Fruit fly (Drosophila melanogaster) whole organism, embryonic: ENCODE data around the gene CG7646.

Source experiments
- Blimp-1 ChIP-seq: fragments of 200-800 bp; sonication (Bioruptor generic); optimal IDR thresholded peaks from 3 replicates; lab custom pipeline; 2018; ENCODE audit warnings: missing biosample characterization, missing genetic modification characterization, mild to moderate bottlenecking, moderate library complexity, missing genetic modification reagents
- CG10654 ChIP-seq: fragments of 200-800 bp; sonication (Bioruptor generic); optimal IDR thresholded peaks from 2 replicates; lab custom pipeline; 2016; ENCODE audit warnings: missing biosample characterization, missing genetic modification characterization
- CG10959 ChIP-seq: fragments of 200-800 bp; sonication (Bioruptor generic); IDR thresholded peaks from 2 replicates; pipeline ENCODE4 v1.3.6; 2022; ENCODE audit warnings: missing biosample characterization, missing genetic modification characterization
- CG13894 ChIP-seq: fragments of 200-800 bp; sonication (Bioruptor generic); optimal IDR thresholded peaks from 3 replicates; lab custom pipeline; 2018; ENCODE audit warnings: missing biosample characterization, mild to moderate bottlenecking, missing genetic modification characterization, moderate library complexity
- CG14860 ChIP-seq: fragments of 200-800 bp; sonication (Bioruptor generic); IDR thresholded peaks from 3 replicates; pipeline ENCODE4 v1.3.6; 2022; ENCODE audit warnings: missing biosample characterization, missing genetic modification characterization; ENCODE audit not compliant: partially characterized antibody
- CG15601 ChIP-seq: fragments of 200-800 bp; sonication (Bioruptor generic); optimal IDR thresholded peaks from 3 replicates; lab custom pipeline; 2019; ENCODE audit warnings: missing biosample characterization, mild to moderate bottlenecking, missing genetic modification characterization, moderate library complexity
- CG1603 ChIP-seq: fragments of 200-800 bp; sonication (Bioruptor generic); optimal IDR thresholded peaks from 2 replicates; lab custom pipeline; 2019; ENCODE audit warnings: missing biosample characterization, mild to moderate bottlenecking, missing genetic modification characterization, moderate library complexity
- CG16813 ChIP-seq: fragments of 200-800 bp; sonication (Bioruptor generic); IDR thresholded peaks from 3 replicates; pipeline ENCODE4 v1.3.6; 2022; ENCODE audit warnings: missing biosample characterization, missing genetic modification characterization; ENCODE audit not compliant: partially characterized antibody
- CG2678 ChIP-seq: fragments of 200-800 bp; sonication (Bioruptor generic); optimal IDR thresholded peaks from 3 replicates; lab custom pipeline; 2019; ENCODE audit warnings: missing biosample characterization, mild to moderate bottlenecking, missing genetic modification characterization, moderate library complexity
- CG43689 ChIP-seq: fragments of 200-800 bp; sonication (Bioruptor generic); IDR thresholded peaks from 2 replicates; pipeline ENCODE4 v1.3.6; 2022; ENCODE audit warnings: missing biosample characterization, missing genetic modification characterization
- CG6683 ChIP-seq: fragments of 200-800 bp; sonication (Bioruptor generic); optimal IDR thresholded peaks from 2 replicates; lab custom pipeline; 2017; ENCODE audit warnings: missing biosample characterization, mild to moderate bottlenecking, missing genetic modification characterization, missing genetic modification reagents
- CG8388 ChIP-seq: fragments of 200-800 bp; sonication (Bioruptor generic); optimal IDR thresholded peaks from 2 replicates; lab custom pipeline; 2019; ENCODE audit warnings: missing biosample characterization, mild to moderate bottlenecking, missing genetic modification characterization, moderate library complexity
- CHES-1-like ChIP-seq: fragments of 200-800 bp; sonication (Bioruptor generic); optimal IDR thresholded peaks from 2 replicates; lab custom pipeline; 2016; ENCODE audit warnings: missing biosample characterization, missing genetic modification characterization
- D19A ChIP-seq: fragments of 200-800 bp; optimal IDR thresholded peaks from 3 replicates; lab custom pipeline; 2019; ENCODE audit warnings: missing biosample characterization, mild to moderate bottlenecking, missing genetic modification characterization, moderate library complexity
- Dbx ChIP-seq: fragments of 200-800 bp; sonication (Bioruptor generic); IDR thresholded peaks from 3 replicates; pipeline ENCODE4 v1.3.6; 2022; ENCODE audit warnings: missing biosample characterization, missing genetic modification characterization
- Drgx ChIP-seq: fragments of 200-800 bp; sonication (Bioruptor generic); IDR thresholded peaks from 2 replicates; pipeline ENCODE4 v1.3.6; 2022; ENCODE audit warnings: missing biosample characterization, missing genetic modification characterization
- E2f1 ChIP-seq: fragments of 200-800 bp; sonication (Bioruptor generic); IDR thresholded peaks from 2 replicates; pipeline ENCODE4 v1.3.6; 2022; ENCODE audit warnings: missing biosample characterization, missing genetic modification characterization
- E2f2 ChIP-seq: fragments of 200-800 bp; sonication (Bioruptor generic); IDR thresholded peaks from 2 replicates; pipeline ENCODE4 v1.3.6; 2022; ENCODE audit warnings: missing biosample characterization, missing genetic modification characterization
- HLH3B ChIP-seq: fragments of 200-800 bp; sonication (Bioruptor generic); IDR thresholded peaks from 2 replicates; pipeline ENCODE4 v1.3.6; 2022; ENCODE audit warnings: missing biosample characterization, missing genetic modification characterization
- Poxn ChIP-seq: fragments of 200-800 bp; sonication (Bioruptor generic); IDR thresholded peaks from 2 replicates; pipeline ENCODE4 v1.3.6; 2022; ENCODE audit warnings: missing biosample characterization, missing genetic modification characterization
- dati ChIP-seq: fragments of 200-800 bp; sonication (Bioruptor generic); IDR thresholded peaks from 2 replicates; pipeline ENCODE4 v1.3.6; 2022; ENCODE audit warnings: missing biosample characterization, missing genetic modification characterization
- dm ChIP-seq: fragments of 200-800 bp; sonication (Bioruptor generic); optimal IDR thresholded peaks from 3 replicates; lab custom pipeline; 2016; ENCODE audit warnings: missing biosample characterization, missing genetic modification characterization
- dmrt11E ChIP-seq: fragments of 200-800 bp; sonication (Bioruptor generic); optimal IDR thresholded peaks from 3 replicates; lab custom pipeline; 2018; ENCODE audit warnings: missing biosample characterization, mild to moderate bottlenecking, missing genetic modification characterization, moderate library complexity
- ems ChIP-seq: fragments of 200-800 bp; sonication (Bioruptor generic); optimal IDR thresholded peaks from 3 replicates; lab custom pipeline; 2016; ENCODE audit warnings: missing biosample characterization, missing genetic modification characterization
- fd64A ChIP-seq: fragments of 200-800 bp; sonication (Bioruptor generic); optimal IDR thresholded peaks from 3 replicates; lab custom pipeline; 2018; ENCODE audit warnings: missing biosample characterization, mild to moderate bottlenecking, missing genetic modification characterization
- grn ChIP-seq: fragments of 200-800 bp; sonication (Bioruptor generic); optimal IDR thresholded peaks from 3 replicates; lab custom pipeline; 2017; ENCODE audit warnings: missing biosample characterization, missing genetic modification characterization
- jing ChIP-seq: fragments of 200-800 bp; sonication (Bioruptor generic); optimal IDR thresholded peaks from 2 replicates; lab custom pipeline; 2018; ENCODE audit warnings: missing biosample characterization, mild to moderate bottlenecking, missing genetic modification characterization
- lov ChIP-seq, 2 experiments: fragments of 200-800 bp in 1 of 2; fragments of >200 bp in 1 of 2; sonication (Bioruptor generic) in 1 of 2; IDR thresholded peaks in 1 of 2; optimal IDR thresholded peaks in 1 of 2; 2 replicates in 1 of 2; 3 replicates in 1 of 2; pipeline versions ENCODE4 v1.3.6 to Lab custom; 2017 to 2022; ENCODE audit warnings: missing biosample characterization in 1 of 2, missing genetic modification characterization in 1 of 2
- mirr ChIP-seq: fragments of 200-800 bp; sonication (Bioruptor generic); optimal IDR thresholded peaks from 3 replicates; lab custom pipeline; 2018; ENCODE audit warnings: missing biosample characterization, mild to moderate bottlenecking, missing genetic modification characterization
- pan ChIP-seq, 4 experiments: fragments of >200 bp in 3 of 4; fragments of 200-800 bp in 1 of 4; sonication (Bioruptor generic) in 1 of 4; optimal IDR thresholded peaks in 3 of 4; IDR thresholded peaks in 1 of 4; 2 replicates each; pipeline versions ENCODE4 v1.3.6 to Lab custom; 2017 to 2022; ENCODE audit warnings: missing biosample characterization in 2 of 4, missing genetic modification characterization in 2 of 4, mixed read lengths in 1 of 4
- row ChIP-seq: fragments of 200-800 bp; sonication (Bioruptor generic); IDR thresholded peaks from 3 replicates; pipeline ENCODE4 v1.3.6; 2022; ENCODE audit warnings: missing biosample characterization, missing genetic modification characterization
- seq ChIP-seq: fragments of 200-800 bp; sonication (Bioruptor generic); IDR thresholded peaks from 2 replicates; pipeline ENCODE4 v1.3.6; 2022; ENCODE audit warnings: missing biosample characterization, missing genetic modification characterization
- sqz ChIP-seq: fragments of 200-800 bp; sonication (Bioruptor generic); optimal IDR thresholded peaks from 3 replicates; lab custom pipeline; 2018; ENCODE audit warnings: missing biosample characterization, mild to moderate bottlenecking, missing genetic modification characterization
- tna ChIP-seq: fragments of 200-800 bp; sonication (Bioruptor generic); IDR thresholded peaks from 2 replicates; pipeline ENCODE4 v1.3.6; 2022; ENCODE audit warnings: missing biosample characterization, missing genetic modification characterization; ENCODE audit not compliant: partially characterized antibody
- vfl ChIP-seq: fragments of 200-800 bp; sonication (Bioruptor generic); optimal IDR thresholded peaks from 2 replicates; lab custom pipeline; 2016; ENCODE audit warnings: missing biosample characterization, missing genetic modification characterization
- zen ChIP-seq: fragments of 200-800 bp; sonication (Bioruptor generic); optimal IDR thresholded peaks from 3 replicates; lab custom pipeline; 2018; ENCODE audit warnings: missing biosample characterization, mild to moderate bottlenecking, missing genetic modification characterization, moderate library complexity
- zen2 ChIP-seq: fragments of 200-800 bp; sonication (Bioruptor generic); IDR thresholded peaks from 3 replicates; pipeline ENCODE4 v1.3.6; 2022; ENCODE audit warnings: missing biosample characterization, missing genetic modification characterization; ENCODE audit not compliant: partially characterized antibody

Gene CG7646

DNA sequence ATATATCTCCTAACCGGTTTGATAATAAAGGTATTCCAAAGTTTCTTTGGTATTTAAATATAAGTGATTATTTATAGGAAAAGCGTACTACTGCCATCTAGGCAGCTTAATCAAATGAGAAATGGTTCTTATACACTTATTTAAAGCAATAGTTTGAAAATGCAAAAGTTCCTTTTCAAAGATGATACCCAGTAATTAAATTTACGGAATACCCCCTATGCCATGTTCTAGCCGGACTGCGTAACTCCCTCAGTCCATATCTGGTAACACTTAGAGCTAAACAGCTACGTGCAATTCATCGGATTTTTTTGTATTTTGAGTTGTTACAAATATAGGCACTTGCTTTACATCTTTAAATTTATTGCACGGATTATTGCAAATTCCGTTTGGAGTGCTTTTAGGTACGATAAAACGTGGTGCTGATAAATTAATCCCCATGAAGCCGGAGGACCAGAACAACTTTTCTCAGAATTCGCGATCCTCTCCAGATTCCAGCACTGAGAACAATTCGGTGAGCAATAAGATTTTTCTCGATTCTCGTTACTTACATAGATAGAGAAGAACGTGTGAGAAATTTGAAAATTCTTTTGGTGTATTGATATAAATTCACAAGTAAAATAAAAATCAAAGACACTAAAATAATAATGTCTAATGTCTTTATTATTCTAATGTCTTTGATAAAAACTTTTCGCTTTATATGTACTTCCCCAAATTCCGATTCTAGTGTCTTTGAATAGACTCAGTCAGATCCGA is 11.0 kb downstream of the CG7646 start, which contains the start of gene CG7668 (continued):
- TF ChIP-seq vfl (GFP tag; lab: Kevin White, UChicago) (peak; percentile 73), Poxn (GFP tag; lab: Robert Waterston, UW) (no peak; the same call in 1 of the 2 replicates), dm (GFP tag; lab: Kevin White, UChicago) (peak; percentile 78), ems (GFP tag; lab: Kevin White, UChicago) (peak; percentile 84), CG16813 (GFP tag; lab: Robert Waterston, UW) (0 out of 3 replicates have a peak, but pooled peaks have one; percentile 6), CG10654 (GFP tag; lab: Kevin White, UChicago) (peak; percentile 84), dmrt11E (peak; percentile 92), pan (optimal IDR thresholded peaks at IDR 0.05; lab: Kevin White, UChicago) (no peak), pan (GFP tag; optimal IDR thresholded peaks at IDR 0.05 in 1 of 2, IDR thresholded peaks at IDR 0.05 in 1 of 2) (peak in 1 of 2 experiments; percentile 95), CG8388 (peak; percentile 93), CG2678 (tag; lab: Kevin White, UChicago) (peak; percentile 94), fd64A (no peak), E2f1 (GFP tag; lab: Robert Waterston, UW) (peak; percentile 87), CG13894 (tag; lab: Kevin White, UChicago) (peak; percentile 92), jing (GFP tag; lab: Kevin White, UChicago) (peak; percentile 73), HLH3B (GFP tag; lab: Robert Waterston, UW) (peak; percentile 89; the same call in 1 of the 2 replicates), CG14860 (peak; percentile 39; the same call in 1 of the 3 replicates), zen (peak; percentile 91), Dbx (GFP tag; lab: Robert Waterston, UW) (peak; percentile 84), dati (GFP tag; lab: Robert Waterston, UW) (no peak; the same call in 1 of the 2 replicates), CHES-1-like (peak; percentile 84), CG43689 (GFP tag; lab: Robert Waterston, UW) (no peak), zen2 (GFP tag; lab: Robert Waterston, UW) (no peak), CG6683 (GFP tag; lab: Kevin White, UChicago) (peak; percentile 60), Blimp-1 (GFP tag; lab: Kevin White, UChicago) (peak; percentile 83), mirr (GFP tag; lab: Kevin White, UChicago) (peak; percentile 78), CG15601 (peak; percentile 85), CG10959 (GFP tag; lab: Robert Waterston, UW) (no peak; the same call in 1 of the 2 replicates), E2f2 (GFP tag; lab: Robert Waterston, UW) (peak; percentile 68)

DNA sequence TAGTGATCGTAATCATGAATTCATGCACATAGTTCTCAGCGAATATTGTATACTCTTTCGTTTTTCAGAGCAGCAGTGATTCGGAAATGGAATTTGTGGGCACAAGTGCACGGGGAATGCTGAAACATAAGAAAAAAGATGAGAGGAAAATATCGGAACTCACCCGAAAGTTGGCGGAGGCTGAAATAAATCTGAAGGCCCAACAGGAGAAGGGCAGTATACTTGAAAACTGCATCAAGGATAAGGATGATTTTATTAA is 11.5 kb downstream of the CG7646 start:
- no peak for TF ChIP-seq seq
- no peak for TF ChIP-seq sqz (GFP tag; lab: Kevin White, UChicago)
- peak; percentile 40; the same call in 1 of the 3 replicates for TF ChIP-seq row (GFP tag; lab: Robert Waterston, UW)
- TF ChIP-seq lov (optimal IDR thresholded peaks at IDR 0.05; lab: Kevin White, UChicago): no peak
- 0 out of 3 replicates have a peak, but pooled peaks have one; percentile 36 for TF ChIP-seq lov (GFP tag; IDR thresholded peaks at IDR 0.05; lab: Robert Waterston, UW)
- no peak for TF ChIP-seq tna (GFP tag; lab: Robert Waterston, UW)
- TF ChIP-seq D19A: peak; percentile 97
- TF ChIP-seq CG1603 (tag; lab: Kevin White, UChicago): peak; percentile 5
- TF ChIP-seq Drgx (GFP tag; lab: Robert Waterston, UW): peak; percentile 3; the same call in 1 of the 2 replicates
- peak; percentile 47 for TF ChIP-seq grn (GFP tag; lab: Kevin White, UChicago)
